Worm (Caenorhabditis elegans) whole organism, early embryonic: ENCODE data around the gene C13A2.7.

Experiments
- B0310.2 ChIP-seq: sonication (generic microtip); optimal IDR thresholded peaks from 2 replicates; lab custom pipeline; 2016; ENCODE audit warnings: mild to moderate bottlenecking, missing genetic modification characterization, missing compliant biosample characterization
- F13C5.2 ChIP-seq: sonication (generic microtip); optimal IDR thresholded peaks from 2 replicates; lab custom pipeline; 2017; ENCODE audit warnings: mild to moderate bottlenecking, missing genetic modification characterization, inconsistent platforms, missing compliant biosample characterization
- aly-1 ChIP-seq: sonication (generic microtip); optimal IDR thresholded peaks from 2 replicates; lab custom pipeline; 2016; ENCODE audit warnings: missing genetic modification characterization, missing compliant biosample characterization
- ama-1 ChIP-seq: fragments of 150-350 bp; optimal IDR thresholded peaks from 2 replicates; lab custom pipeline; 2014
- ceh-13 ChIP-seq: fragments of 200-800 bp; sonication (Bioruptor generic); optimal IDR thresholded peaks from 2 replicates; lab custom pipeline; 2018; ENCODE audit warnings: mild to moderate bottlenecking, missing genetic modification characterization, missing compliant biosample characterization
- ceh-36 ChIP-seq: sonication (generic microtip); optimal IDR thresholded peaks from 2 replicates; lab custom pipeline; 2016; ENCODE audit warnings: missing genetic modification characterization, inconsistent platforms, missing compliant biosample characterization
- ets-7 ChIP-seq: sonication (generic microtip); optimal IDR thresholded peaks from 2 replicates; lab custom pipeline; 2016; ENCODE audit warnings: missing genotype, missing genetic modification characterization, missing compliant biosample characterization
- flt-1 ChIP-seq: fragments of 200-800 bp; sonication (Bioruptor generic); IDR thresholded peaks from 2 replicates; pipeline ENCODE4 v1.3.6; 2022; ENCODE audit warnings: missing genetic modification characterization, missing compliant biosample characterization
- hmbx-1 ChIP-seq: sonication (generic microtip); optimal IDR thresholded peaks from 2 replicates; lab custom pipeline; 2016; ENCODE audit warnings: mild to moderate bottlenecking, missing genetic modification characterization, missing compliant biosample characterization
- hnd-1 ChIP-seq: sonication (generic microtip); optimal IDR thresholded peaks from 2 replicates; lab custom pipeline; 2016; ENCODE audit warnings: missing genetic modification characterization, missing compliant biosample characterization
- pes-1 ChIP-seq: fragments of 200-800 bp; sonication (Bioruptor generic); IDR thresholded peaks from 2 replicates; pipeline ENCODE4 v1.3.6; 2022; ENCODE audit warnings: missing genetic modification reagents, missing genetic modification characterization, missing compliant biosample characterization
- scrt-1 ChIP-seq: fragments of 200-800 bp; sonication (Bioruptor generic); IDR thresholded peaks from 2 replicates; pipeline ENCODE4 v1.3.6; 2022; ENCODE audit warnings: missing genetic modification characterization, missing compliant biosample characterization

DNA sequence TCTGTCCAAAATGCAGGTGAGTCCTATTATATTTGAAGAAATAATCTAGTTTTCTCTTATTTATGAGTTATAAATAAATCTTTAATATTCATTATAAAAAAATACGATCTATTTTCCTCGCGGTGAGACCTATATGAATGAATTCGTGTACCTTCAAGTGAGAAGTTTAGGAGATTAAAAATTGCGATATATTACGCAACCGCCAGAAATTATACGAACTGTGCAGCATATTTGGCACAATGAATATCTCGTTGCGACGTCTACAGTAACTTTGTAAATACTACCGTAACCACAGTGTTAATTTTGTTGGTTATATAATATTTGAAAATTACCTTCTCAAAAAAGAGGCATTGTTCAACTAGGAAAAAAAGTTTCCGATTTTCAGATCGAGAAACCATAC lies 41.8 kb upstream of the C13A2.7 start:
- TF ChIP-seq hnd-1, result no peak
- TF ChIP-seq B0310.2 (tag; lab: Kevin White, UChicago), result no peak
- no peak for TF ChIP-seq ceh-13
- TF ChIP-seq flt-1, result no peak
- no peak for TF ChIP-seq ama-1
- TF ChIP-seq ceh-36 (tag; lab: Kevin White, UChicago), result no peak
- no peak for TF ChIP-seq aly-1 (tag; lab: Kevin White, UChicago)
- no peak for TF ChIP-seq scrt-1
- no peak for TF ChIP-seq ets-7
- no peak for TF ChIP-seq F13C5.2 (tag; lab: Kevin White, UChicago)
- no peak for TF ChIP-seq pes-1 (GFP tag; lab: Robert Waterston, UW)
- TF ChIP-seq hmbx-1, result no peak
